Worm (Caenorhabditis elegans): Measurements from ENCODE around the gene F59F3.6.

The F59F3.6 gene

DNA sequence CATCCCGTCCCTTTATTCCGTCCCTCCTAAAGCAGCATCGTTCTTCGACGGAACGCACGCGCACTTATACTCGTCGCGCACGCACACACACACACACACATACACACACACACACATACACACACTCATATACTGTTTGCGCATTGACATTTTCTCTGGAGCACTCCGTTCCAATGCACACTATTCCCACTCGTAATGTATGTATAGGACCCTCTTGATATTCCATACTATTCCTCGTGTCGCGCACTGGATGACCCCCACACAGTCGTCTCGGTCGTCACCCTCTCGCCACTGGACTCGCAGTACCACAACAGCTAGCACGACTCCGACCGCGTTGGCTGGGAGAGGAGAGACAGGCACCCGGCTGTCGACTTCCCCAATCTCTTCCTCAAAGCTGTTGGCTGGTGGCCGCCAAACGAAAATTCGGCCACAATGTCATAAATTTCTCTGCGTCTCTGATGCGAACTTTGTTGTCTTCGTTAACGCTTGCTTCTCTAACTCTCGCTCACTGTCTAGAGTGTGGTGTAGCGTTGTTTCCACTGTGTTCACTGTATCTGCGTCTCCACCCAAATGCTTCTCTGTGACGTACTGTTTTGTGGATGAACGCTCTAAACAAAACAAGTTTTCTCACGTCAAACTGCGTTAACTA is 32.1 kb upstream of the F59F3.6 start (continued):
- TF ChIP-seq nhr-237 (tag; optimal IDR thresholded peaks at IDR 0.05) (peak; percentile 47), aha-1 (tag; optimal IDR thresholded peaks at IDR 0.05) (peak; percentile 82), swsn-7 (tag; optimal IDR thresholded peaks at IDR 0.05) (peak; percentile 95), C16A3.4 (tag; optimal IDR thresholded peaks at IDR 0.05) (peak; percentile 88), tbx-2 (tag; optimal IDR thresholded peaks at IDR 0.05) (peak; percentile 97), pqm-1 (tag; optimal IDR thresholded peaks at IDR 0.05) (no peak), lin-13 (GFP tag; optimal IDR thresholded peaks at IDR 0.05) (peak; percentile 89), hlh-4 (tag; optimal IDR thresholded peaks at IDR 0.05) (no peak), zag-1 (tag; optimal IDR thresholded peaks at IDR 0.05) (peak; percentile 72), unc-86 (tag; optimal IDR thresholded peaks at IDR 0.05) (peak; percentile 93), ztf-4 (tag; optimal IDR thresholded peaks at IDR 0.05) (peak; percentile 86), ztf-11 (tag; optimal IDR thresholded peaks at IDR 0.05) (peak in 1 of 2 experiments; percentile 82), hpl-2 (GFP tag; optimal IDR thresholded peaks at IDR 0.05) (peak; percentile 39), skn-1 (tag; optimal IDR thresholded peaks at IDR 0.05) (peak; percentile 73), nhr-77 (tag; optimal IDR thresholded peaks at IDR 0.05) (peak; percentile 91), mef-2 (tag; optimal IDR thresholded peaks at IDR 0.05) (peak; percentile 82), dsc-1 (tag; optimal IDR thresholded peaks at IDR 0.05) (peak; percentile 86), sptf-1 (tag; optimal IDR thresholded peaks at IDR 0.05) (no peak), vab-15 (tag; optimal IDR thresholded peaks at IDR 0.05) (no peak), rnt-1 (tag; optimal IDR thresholded peaks at IDR 0.05) (peak; percentile 93), fkh-4 (tag; optimal IDR thresholded peaks at IDR 0.05; ENCODE audit: borderline replicate concordance) (peak; percentile 43), dpl-1 (GFP tag; optimal IDR thresholded peaks at IDR 0.05) (peak; percentile 32 to 51 (median 40)), mdl-1 (tag; optimal IDR thresholded peaks at IDR 0.05) (peak; percentile 6 to 79), sox-4 (tag; optimal IDR thresholded peaks at IDR 0.05) (peak; percentile 80), nhr-12 (tag; optimal IDR thresholded peaks at IDR 0.05) (no peak), lin-35 (GFP tag; optimal IDR thresholded peaks at IDR 0.05) (peak; percentile 59 to 75), nhr-84 (tag; optimal IDR thresholded peaks at IDR 0.05) (no peak), elt-3 (tag; optimal IDR thresholded peaks at IDR 0.05) (peak in 5 of 6 experiments; percentile 15 to 84 (median 42)), unc-130 (tag; optimal IDR thresholded peaks at IDR 0.05) (peak; percentile 65), C04F5.9 (tag; optimal IDR thresholded peaks at IDR 0.05) (peak; percentile 38), fkh-8 (tag; optimal IDR thresholded peaks at IDR 0.05) (peak; percentile 89), ceh-82 (tag; optimal IDR thresholded peaks at IDR 0.05) (peak; percentile 38 to 77 (median 72)), mab-9 (GFP tag; IDR thresholded peaks at IDR 0.05) (peak; percentile 72)

DNA sequence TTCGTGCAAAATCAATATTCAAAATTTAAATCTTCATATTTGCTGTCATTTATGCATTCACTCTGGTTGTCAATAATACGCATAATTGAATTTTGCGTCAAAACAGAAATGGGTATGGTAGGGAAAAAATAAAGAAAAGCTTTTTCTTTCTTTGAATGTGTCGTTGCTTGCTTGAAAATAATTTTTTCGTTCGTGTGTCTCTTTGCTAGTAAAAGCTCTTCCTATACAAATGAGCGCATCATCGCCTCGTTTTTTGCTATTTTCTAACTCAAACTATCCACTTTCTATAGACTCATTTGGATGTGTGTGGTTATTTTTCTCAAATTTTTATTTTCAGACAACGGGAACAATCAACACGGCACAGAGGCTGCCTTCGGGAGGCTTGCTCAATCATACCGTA is 29.5 kb upstream of the F59F3.6 start, which contains the start of gene ldb-1:
ldb-1 (plus strand) TSS at position 301 of the 400 bp plus-strand sequence.
- TF ChIP-seq ztf-11 (tag; optimal IDR thresholded peaks at IDR 0.05) (no peak), mab-9 (GFP tag; IDR thresholded peaks at IDR 0.05) (no peak), nhr-76 (tag; optimal IDR thresholded peaks at IDR 0.05) (no peak), ama-1 (optimal IDR thresholded peaks at IDR 0.05) (no peak), fkh-10 (GFP tag; optimal IDR thresholded peaks at IDR 0.05) (no peak), skn-1 (tag; optimal IDR thresholded peaks at IDR 0.05) (no peak), efl-1 (optimal IDR thresholded peaks at IDR 0.05) (no peak), efl-1 (GFP tag; optimal IDR thresholded peaks at IDR 0.05 in 1 of 2) (no peak), snu-23 (GFP tag; optimal IDR thresholded peaks at IDR 0.05) (no peak), nhr-47 (tag; optimal IDR thresholded peaks at IDR 0.05) (no peak), fos-1 (tag; optimal IDR thresholded peaks at IDR 0.05) (no peak), lir-3 (tag; optimal IDR thresholded peaks at IDR 0.05; ENCODE audit: poor library complexity) (no peak), lsy-2 (tag; optimal IDR thresholded peaks at IDR 0.05) (no peak), ets-5 (GFP tag; IDR thresholded peaks at IDR 0.05) (no peak), pqm-1 (tag; optimal IDR thresholded peaks at IDR 0.05) (no peak), lin-39 (tag; optimal IDR thresholded peaks at IDR 0.05) (no peak), egl-13 (tag; optimal IDR thresholded peaks at IDR 0.05) (no peak), grh-1 (GFP tag; IDR thresholded peaks at IDR 0.05) (no peak), unc-30 (tag; optimal IDR thresholded peaks at IDR 0.05) (no peak), dpl-1 (GFP tag; optimal IDR thresholded peaks at IDR 0.05) (no peak), ces-1 (GFP tag; optimal IDR thresholded peaks at IDR 0.05) (no peak)

All from whole organism, L1 larva.